Worm (Caenorhabditis elegans): ENCODE results near the gene grl-5.
A peak's percentile ranks its signal among the peaks of the same experiment; 100 is the strongest.

Gene grl-5

DNA sequence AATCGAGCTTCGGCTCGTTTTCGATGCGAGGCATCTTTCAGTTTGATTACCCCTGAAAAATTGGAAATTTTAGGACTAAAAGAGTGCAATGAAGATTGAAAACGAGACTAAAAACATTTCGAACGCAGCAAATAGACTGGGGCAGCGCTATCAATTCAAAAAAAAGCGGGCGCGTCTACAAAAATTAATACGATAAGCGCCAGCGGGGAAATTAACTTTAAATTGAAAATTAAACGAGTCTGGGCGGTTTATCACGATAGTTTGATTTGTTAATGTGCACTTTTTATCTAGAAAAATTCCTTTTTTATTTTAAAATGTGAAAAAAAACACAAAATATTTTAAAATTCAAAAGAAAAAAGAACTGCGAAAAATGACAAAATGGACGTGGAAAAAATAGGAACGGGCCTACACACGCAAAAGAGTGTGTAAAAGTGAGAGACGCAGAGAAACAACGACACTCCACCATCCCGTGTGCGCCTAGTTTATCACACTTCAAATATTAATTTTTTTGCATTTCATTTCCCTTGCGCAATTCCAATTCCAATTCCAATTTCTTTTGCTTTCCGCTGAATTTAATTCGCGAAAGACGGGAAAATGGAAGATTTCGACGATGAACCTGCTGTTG, 43.0 kb downstream of the grl-5 start, which contains the start of the genes gmpr-1 and fipp-1 (continued):
- TF ChIP-seq tbx-9 (tag; optimal IDR thresholded peaks at IDR 0.05; ENCODE audit: borderline replicate concordance) (no peak), F57C9.4 (tag; optimal IDR thresholded peaks at IDR 0.05) (no peak), F39B2.1 (GFP tag; IDR thresholded peaks at IDR 0.05) (no peak), gei-17 (GFP tag; optimal IDR thresholded peaks at IDR 0.05) (no peak), efl-1 (GFP tag; optimal IDR thresholded peaks at IDR 0.05) (peak; percentile 85), snpc-1.3 (tag; optimal IDR thresholded peaks at IDR 0.05; ENCODE audit: insufficient read depth) (no peak), lir-1 (GFP tag; conservative IDR thresholded peaks at IDR 0.05) (no peak), attf-6 (GFP tag; IDR thresholded peaks at IDR 0.05) (no peak), dox-1 (GFP tag; IDR thresholded peaks at IDR 0.05) (0 out of 2 replicates have a peak, but pooled peaks have one; percentile 42), F57A8.1 (GFP tag; optimal IDR thresholded peaks at IDR 0.05) (no peak), C17E4.6 (GFP tag; IDR thresholded peaks at IDR 0.05) (no peak), mes-4 (tag; optimal IDR thresholded peaks at IDR 0.05) (no peak), snpc-1.1 (tag; optimal IDR thresholded peaks at IDR 0.05; ENCODE audit: insufficient read depth) (no peak), Y56A3A.18 (GFP tag; IDR thresholded peaks at IDR 0.05) (no peak), nhr-27 (tag; optimal IDR thresholded peaks at IDR 0.05) (no peak), die-1 (tag; optimal IDR thresholded peaks at IDR 0.05) (no peak), tlf-1 (GFP tag; optimal IDR thresholded peaks at IDR 0.05) (peak; percentile 36), ztf-6 (GFP tag; IDR thresholded peaks at IDR 0.05) (no peak), T26A5.8 (tag; optimal IDR thresholded peaks at IDR 0.05) (no peak), nhr-120 (GFP tag; IDR thresholded peaks at IDR 0.05) (no peak), ceh-91 (GFP tag; IDR thresholded peaks at IDR 0.05) (peak; percentile 60; the same call in 1 of the 2 replicates), hmg-20 (GFP tag; IDR thresholded peaks at IDR 0.05) (no peak), tbp1 (GFP tag; optimal IDR thresholded peaks at IDR 0.05) (no peak), somi-1 (GFP tag; optimal IDR thresholded peaks at IDR 0.05) (no peak), F37B4.10 (GFP tag; IDR thresholded peaks at IDR 0.05) (no peak), B0336.3 (GFP tag; IDR thresholded peaks at IDR 0.05) (no peak), ztf-3 (GFP tag; optimal IDR thresholded peaks at IDR 0.05) (no peak), snpc-4 (GFP tag; optimal IDR thresholded peaks at IDR 0.05) (no peak), snpc-4 (tag; optimal IDR thresholded peaks at IDR 0.05) (no peak), hsf-1 (GFP tag; IDR thresholded peaks at IDR 0.05) (no peak), rpc-1 (optimal IDR thresholded peaks at IDR 0.05) (no peak), rpc-1 (tag; optimal IDR thresholded peaks at IDR 0.05) (no peak), Y79H2A.3 (GFP tag; conservative IDR thresholded peaks at IDR 0.05) (no peak), sea-2 (GFP tag; IDR thresholded peaks at IDR 0.05) (no peak), Y53F4B.3 (GFP tag; IDR thresholded peaks at IDR 0.05) (no peak), ztf-26 (tag; optimal IDR thresholded peaks at IDR 0.05) (no peak), egrh-3 (GFP tag; IDR thresholded peaks at IDR 0.05) (no peak), ztf-28 (GFP tag; IDR thresholded peaks at IDR 0.05) (no peak), sdz-38 (tag; optimal IDR thresholded peaks at IDR 0.05) (no peak), K11D2.4 (GFP tag; IDR thresholded peaks at IDR 0.05) (no peak), ceh-58 (GFP tag; IDR thresholded peaks at IDR 0.05) (no peak), him-1 (tag; optimal IDR thresholded peaks at IDR 0.05) (no peak), lin-35 (GFP tag; optimal IDR thresholded peaks at IDR 0.05) (peak in 1 of 3 experiments; percentile 55), fkh-3 (tag; optimal IDR thresholded peaks at IDR 0.05) (no peak), mel-28 (tag; optimal IDR thresholded peaks at IDR 0.05; ENCODE audit: borderline replicate concordance) (no peak), repo-1 (tag; optimal IDR thresholded peaks at IDR 0.05) (no peak), B0261.1 (tag; optimal IDR thresholded peaks at IDR 0.05) (no peak), Y67H2A.10 (GFP tag; conservative IDR thresholded peaks at IDR 0.05) (no peak), hmg-1.2 (GFP tag; IDR thresholded peaks at IDR 0.05) (peak; percentile 99), zfh-2 (GFP tag; conservative IDR thresholded peaks at IDR 0.05) (no peak)

Measured in whole organism, young adult.